Worm (Caenorhabditis elegans) whole organism, L3 larva: ENCODE data around the gene stc-1.

Experiments
- R02D3.7 ChIP-seq: fragments of 150-350 bp; optimal IDR thresholded peaks from 2 replicates; lab custom pipeline; 2014; ENCODE audit warnings: missing biosample characterization, missing genetic modification characterization
- ZK546.5 ChIP-seq: sonication (generic microtip); optimal IDR thresholded peaks from 2 replicates; lab custom pipeline; 2017; ENCODE audit warnings: missing biosample characterization, missing genetic modification characterization
- ama-1 ChIP-seq: fragments of 150-350 bp; optimal IDR thresholded peaks from 2 replicates; lab custom pipeline; 2018
- ceh-16 ChIP-seq: sonication (generic microtip); optimal IDR thresholded peaks from 2 replicates; lab custom pipeline; 2017; ENCODE audit warnings: missing biosample characterization, missing genetic modification characterization
- ceh-82 ChIP-seq: fragments of 150-350 bp; optimal IDR thresholded peaks from 2 replicates; lab custom pipeline; 2014; ENCODE audit warnings: missing biosample characterization, missing genetic modification characterization
- ceh-9 ChIP-seq: sonication (generic microtip); optimal IDR thresholded peaks from 2 replicates; lab custom pipeline; 2018; ENCODE audit warnings: missing biosample characterization, missing genetic modification characterization
- daf-12 ChIP-seq: fragments of 150-350 bp; optimal IDR thresholded peaks from 2 replicates; lab custom pipeline; 2014; ENCODE audit warnings: missing biosample characterization, missing genetic modification reagents, missing genetic modification characterization
- egl-27 ChIP-seq: sonication (generic microtip); optimal IDR thresholded peaks from 4 replicates; lab custom pipeline; 2017; ENCODE audit warnings: missing biosample characterization, missing genetic modification reagents, missing genetic modification characterization
- egl-5 ChIP-seq: fragments of 150-350 bp; optimal IDR thresholded peaks from 2 replicates; lab custom pipeline; 2017; ENCODE audit warnings: missing biosample characterization, missing genetic modification reagents, missing genetic modification characterization, inconsistent platforms
- elt-1 ChIP-seq: fragments of 150-350 bp; optimal IDR thresholded peaks from 2 replicates; lab custom pipeline; 2014; ENCODE audit warnings: missing biosample characterization, missing genetic modification characterization
- elt-3 ChIP-seq, 3 experiments: fragments of 150-350 bp in 1 of 3; sonication (generic microtip) in 2 of 3; optimal IDR thresholded peaks; 2 replicates in 2 of 3; 4 replicates in 1 of 3; lab custom pipeline; 2014 to 2017; ENCODE audit warnings: missing biosample characterization in 3 of 3, missing genetic modification characterization in 3 of 3
- eor-1 ChIP-seq, 2 experiments: fragments of 150-350 bp; optimal IDR thresholded peaks; 2 replicates each; lab custom pipeline; 2014 to 2018; ENCODE audit warnings: missing biosample characterization in 2 of 2, missing genetic modification characterization in 2 of 2
- fkh-2 ChIP-seq: fragments of 150-350 bp; optimal IDR thresholded peaks from 2 replicates; lab custom pipeline; 2014; ENCODE audit warnings: missing biosample characterization, missing genetic modification reagents, missing genetic modification characterization
- fos-1 ChIP-seq: fragments of 150-350 bp; optimal IDR thresholded peaks from 2 replicates; lab custom pipeline; 2014; ENCODE audit warnings: missing biosample characterization, missing genetic modification characterization
- hmg-11 ChIP-seq: sonication (generic microtip); optimal IDR thresholded peaks from 2 replicates; lab custom pipeline; 2016; ENCODE audit warnings: missing genetic modification characterization, missing compliant biosample characterization
- jun-1 ChIP-seq: fragments of 150-350 bp; optimal IDR thresholded peaks from 2 replicates; lab custom pipeline; 2014; ENCODE audit warnings: missing biosample characterization, missing genetic modification reagents, missing genetic modification characterization
- lin-15B ChIP-seq: fragments of 150-350 bp; optimal IDR thresholded peaks from 2 replicates; lab custom pipeline; 2014; ENCODE audit warnings: missing biosample characterization, missing genetic modification characterization
- lin-39 ChIP-seq: fragments of 150-350 bp; optimal IDR thresholded peaks from 2 replicates; lab custom pipeline; 2018; ENCODE audit warnings: missing biosample characterization, missing genetic modification reagents, missing genetic modification characterization
- lsy-12 ChIP-seq: sonication (generic microtip); optimal IDR thresholded peaks from 2 replicates; lab custom pipeline; 2016; ENCODE audit warnings: mild to moderate bottlenecking, missing genetic modification characterization, missing compliant biosample characterization
- mdl-1 ChIP-seq: fragments of 150-350 bp; optimal IDR thresholded peaks from 2 replicates; lab custom pipeline; 2014; ENCODE audit warnings: missing biosample characterization, missing genetic modification characterization
- mml-1 ChIP-seq: fragments of 150-350 bp; sonication (generic microtip); optimal IDR thresholded peaks from 3 replicates; lab custom pipeline; 2014; ENCODE audit warnings: missing biosample characterization, missing genetic modification characterization
- nfya-1 ChIP-seq: sonication (generic microtip); optimal IDR thresholded peaks from 2 replicates; lab custom pipeline; 2017; ENCODE audit warnings: missing genetic modification characterization, mild to moderate bottlenecking, missing compliant biosample characterization, antibody characterized with exemption, moderate library complexity; ENCODE audit not compliant: insufficient read depth
- nhr-23 ChIP-seq: fragments of 150-350 bp; optimal IDR thresholded peaks from 2 replicates; lab custom pipeline; 2014; ENCODE audit warnings: missing biosample characterization, missing genetic modification reagents, missing genetic modification characterization
- nhr-237 ChIP-seq: fragments of 150-350 bp; optimal IDR thresholded peaks from 2 replicates; lab custom pipeline; 2014; ENCODE audit warnings: missing biosample characterization, missing genetic modification characterization
- nhr-25 ChIP-seq: sonication (generic microtip); optimal IDR thresholded peaks from 2 replicates; lab custom pipeline; 2017; ENCODE audit warnings: missing biosample characterization, missing genetic modification characterization
- nhr-28 ChIP-seq: fragments of 150-350 bp; optimal IDR thresholded peaks from 2 replicates; lab custom pipeline; 2014; ENCODE audit warnings: missing biosample characterization, missing genetic modification characterization
- nhr-67 ChIP-seq: fragments of 150-350 bp; optimal IDR thresholded peaks from 2 replicates; lab custom pipeline; 2014; ENCODE audit warnings: missing biosample characterization, missing genetic modification characterization
- nhr-76 ChIP-seq: fragments of 150-350 bp; sonication (generic microtip); optimal IDR thresholded peaks from 5 replicates; lab custom pipeline; 2014; ENCODE audit warnings: missing biosample characterization, missing genetic modification characterization
- nhr-77 ChIP-seq: fragments of 150-350 bp; optimal IDR thresholded peaks from 2 replicates; lab custom pipeline; 2014; ENCODE audit warnings: missing biosample characterization, missing genetic modification characterization
- pha-4 ChIP-seq: fragments of 150-350 bp; optimal IDR thresholded peaks from 2 replicates; lab custom pipeline; 2014; ENCODE audit warnings: missing biosample characterization, missing genetic modification reagents, missing genetic modification characterization
- skn-1 ChIP-seq: fragments of 150-350 bp; optimal IDR thresholded peaks from 2 replicates; lab custom pipeline; 2014; ENCODE audit warnings: missing biosample characterization, missing genetic modification characterization
- snpc-4 ChIP-seq: fragments of 150-350 bp; optimal IDR thresholded peaks from 2 replicates; lab custom pipeline; 2014; ENCODE audit warnings: missing biosample characterization, missing genetic modification characterization
- tbx-2 ChIP-seq: sonication (generic microtip); optimal IDR thresholded peaks from 2 replicates; lab custom pipeline; 2016; ENCODE audit warnings: mild to moderate bottlenecking, missing genetic modification characterization, missing compliant biosample characterization
- unc-62 ChIP-seq: fragments of 150-350 bp; sonication (generic microtip); optimal IDR thresholded peaks from 4 replicates; lab custom pipeline; 2014; ENCODE audit warnings: missing biosample characterization, missing genetic modification reagents, missing genetic modification characterization
- zag-1 ChIP-seq: fragments of 150-350 bp; optimal IDR thresholded peaks from 2 replicates; lab custom pipeline; 2014; ENCODE audit warnings: missing biosample characterization, missing genetic modification characterization
- ztf-11 ChIP-seq: fragments of 150-350 bp; optimal IDR thresholded peaks from 2 replicates; lab custom pipeline; 2014; ENCODE audit warnings: missing biosample characterization, missing genetic modification characterization

The stc-1 gene

ce11 chrII:8587660-8588230, 21.8 kb upstream of the stc-1 start:
- TF ChIP-seq nfya-1 (tag; lab: Kevin White, UChicago) (peak; percentile 14), lin-39 (tag; lab: Kevin White, UChicago) (peak; percentile 18), snpc-4 (tag; lab: Kevin White, UChicago) (no peak), elt-1 (tag; lab: Kevin White, UChicago) (peak; percentile 64), ama-1 (lab: Kevin White, UChicago) (no peak), egl-27 (tag; lab: Kevin White, UChicago) (no peak), nhr-25 (tag; lab: Kevin White, UChicago) (no peak), pha-4 (tag; lab: Kevin White, UChicago) (no peak)

DNA sequence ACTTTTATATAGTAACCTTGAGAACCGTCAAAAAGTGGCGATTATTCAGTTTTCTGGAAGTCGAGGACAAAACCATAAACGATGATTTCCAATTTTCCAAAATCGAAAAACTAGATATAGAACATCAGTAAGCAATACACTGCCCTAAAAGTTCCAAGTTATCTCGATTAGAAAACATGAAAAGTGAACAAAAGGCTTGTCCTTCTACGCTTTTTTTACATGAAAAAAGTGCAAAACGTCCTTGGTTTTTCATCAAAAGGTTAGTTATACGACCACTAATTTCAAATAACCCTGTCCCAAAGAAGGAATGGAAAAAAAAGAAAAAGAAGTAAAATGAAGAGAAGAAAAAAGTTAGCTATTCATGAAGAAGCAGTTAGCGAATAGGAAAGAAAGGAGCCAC, 20.0 kb upstream of the stc-1 start:
- no peak for TF ChIP-seq nhr-28 (tag; lab: Kevin White, UChicago)
- TF ChIP-seq nhr-25 (tag; lab: Kevin White, UChicago): peak; percentile 56
- TF ChIP-seq, all 47 proteins: peak for 1

- TF ChIP-seq zag-1 (tag; lab: Kevin White, UChicago): no peak
- no peak for TF ChIP-seq nhr-237 (tag; lab: Kevin White, UChicago)
- no peak for TF ChIP-seq lin-39 (tag; lab: Kevin White, UChicago)
- TF ChIP-seq daf-12 (tag; lab: Kevin White, UChicago): no peak
- no peak for TF ChIP-seq egl-27 (tag; lab: Kevin White, UChicago)
- no peak for TF ChIP-seq elt-3 (tag; optimal IDR thresholded peaks at IDR 0.05; lab: Kevin White, UChicago)
- TF ChIP-seq ceh-82 (tag; lab: Kevin White, UChicago): no peak
- no peak for TF ChIP-seq skn-1
- TF ChIP-seq egl-5 (tag; lab: Kevin White, UChicago): peak; percentile 42
- peak; percentile 47 for TF ChIP-seq nfya-1 (tag; lab: Kevin White, UChicago)
Observed at ce11 chrII:8585036-8585627, 19.2 kb upstream of the stc-1 start, which contains the start of gene F54C9.11. F54C9.11 (minus strand) TSS chrII:8585086.

DNA sequence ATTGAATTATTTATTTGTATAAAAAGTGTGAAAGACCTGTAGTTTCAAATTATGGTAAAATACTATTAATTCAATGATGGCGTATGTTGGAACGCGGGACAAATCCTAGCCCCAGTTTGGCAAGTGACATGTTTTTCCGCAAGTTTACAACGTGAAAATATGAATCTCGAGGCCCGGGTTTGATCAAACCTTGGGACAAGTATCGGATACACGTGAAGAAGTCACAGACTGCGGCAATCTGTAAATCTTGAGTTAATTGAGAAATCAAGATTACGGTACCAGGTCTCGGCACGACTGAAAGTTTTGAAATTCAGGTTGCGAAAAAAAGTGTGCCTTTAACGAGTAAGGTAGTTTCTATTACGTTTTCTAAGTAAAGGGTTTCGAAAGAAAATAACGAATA, 17.1 kb upstream of the stc-1 start:
- TF ChIP-seq ceh-82 (tag; lab: Kevin White, UChicago) (no peak), snpc-4 (tag; lab: Kevin White, UChicago) (no peak), ZK546.5 (tag; lab: Kevin White, UChicago) (no peak), ceh-16 (tag; lab: Kevin White, UChicago) (no peak), ceh-9 (no peak)

ce11 chrII:8581700-8582099, 15.8 kb upstream of the stc-1 start, which contains the start of gene arl-1:
arl-1 (plus strand) TSS chrII:8582000.
- no peak for TF ChIP-seq nhr-67 (tag; lab: Kevin White, UChicago)
- no peak for TF ChIP-seq nhr-23
- TF ChIP-seq elt-3 (tag; optimal IDR thresholded peaks at IDR 0.05; lab: Kevin White, UChicago): no peak
- TF ChIP-seq nhr-76: no peak
- TF ChIP-seq unc-62 (GFP tag; lab: Kevin White, UChicago): no peak
- no peak for TF ChIP-seq nhr-25 (tag; lab: Kevin White, UChicago)
- no peak for TF ChIP-seq ztf-11
- TF ChIP-seq nfya-1 (tag; lab: Kevin White, UChicago): no peak
- TF ChIP-seq ceh-82 (tag; lab: Kevin White, UChicago): no peak
- TF ChIP-seq zag-1 (tag; lab: Kevin White, UChicago): no peak
- no peak for TF ChIP-seq ama-1 (lab: Kevin White, UChicago)
- TF ChIP-seq pha-4 (tag; lab: Kevin White, UChicago): no peak
- TF ChIP-seq hmg-11: no peak
- TF ChIP-seq egl-5 (tag; lab: Kevin White, UChicago): no peak
- no peak for TF ChIP-seq lsy-12 (tag; lab: Kevin White, UChicago)
- TF ChIP-seq mdl-1: no peak
- TF ChIP-seq, all 47 proteins: peak for 0

DNA sequence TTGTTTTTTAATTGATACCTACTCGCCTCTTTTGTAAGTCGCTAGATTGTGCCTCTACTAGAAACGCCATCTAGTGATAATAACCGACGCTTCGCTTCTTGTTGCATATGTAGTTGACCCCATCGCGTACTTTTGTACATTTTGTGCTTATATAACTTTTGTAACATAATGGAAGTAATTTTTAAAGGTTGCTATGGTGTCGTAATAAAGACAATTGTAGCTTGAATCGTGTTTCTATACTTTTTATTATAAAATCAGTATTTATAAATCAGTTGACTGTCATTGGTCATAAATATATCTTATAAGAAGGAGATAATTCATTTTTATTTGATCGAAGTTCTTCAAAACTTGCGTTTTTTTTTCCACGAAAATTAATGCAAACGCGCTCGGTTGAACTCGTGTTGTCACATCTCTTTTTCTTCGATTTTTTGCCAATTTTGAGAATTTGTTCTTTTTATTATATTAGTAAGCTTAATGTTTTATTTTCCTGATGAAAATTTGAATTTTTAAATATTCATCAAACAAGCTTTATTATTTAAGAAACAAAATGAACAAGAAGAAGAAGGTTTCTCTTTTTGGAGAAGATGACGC, 11.7 kb upstream of the stc-1 start, which contains the start of gene F54C9.9:
F54C9.9 (plus strand) TSS at position 541 of the 591 bp plus-strand sequence.
- TF ChIP-seq ceh-82 (tag; lab: Kevin White, UChicago): no peak
- TF ChIP-seq ceh-9: no peak
- no peak for TF ChIP-seq fkh-2 (tag; lab: Kevin White, UChicago)
- TF ChIP-seq nhr-67 (tag; lab: Kevin White, UChicago): peak; percentile 35
- TF ChIP-seq elt-3 (tag; optimal IDR thresholded peaks at IDR 0.05; lab: Kevin White, UChicago): no peak
- peak; percentile 21 for TF ChIP-seq nfya-1 (tag; lab: Kevin White, UChicago)
- no peak for TF ChIP-seq R02D3.7
- TF ChIP-seq nhr-237 (tag; lab: Kevin White, UChicago): no peak
- no peak for TF ChIP-seq snpc-4 (tag; lab: Kevin White, UChicago)
- TF ChIP-seq elt-1 (tag; lab: Kevin White, UChicago): no peak
- no peak for TF ChIP-seq nhr-77
- peak; percentile 42 for TF ChIP-seq lin-15B
- TF ChIP-seq pha-4 (tag; lab: Kevin White, UChicago): peak; percentile 71
- TF ChIP-seq eor-1 (tag; optimal IDR thresholded peaks at IDR 0.05; lab: Kevin White, UChicago): no peak
- no peak for TF ChIP-seq mml-1 (tag; lab: Kevin White, UChicago)
- no peak for TF ChIP-seq tbx-2 (tag; lab: Kevin White, UChicago)
- TF ChIP-seq zag-1 (tag; lab: Kevin White, UChicago): no peak
- no peak for TF ChIP-seq lsy-12 (tag; lab: Kevin White, UChicago)
- no peak for TF ChIP-seq unc-62 (GFP tag; lab: Kevin White, UChicago)
- TF ChIP-seq jun-1: no peak
- no peak for TF ChIP-seq fos-1
